Worm (Caenorhabditis elegans) whole organism, L4 larva: Measurements from ENCODE around the gene F58E6.5.

Experiments used
- F10B5.3 ChIP-seq: sonication (generic microtip); optimal IDR thresholded peaks from 2 replicates; lab custom pipeline; 2016; ENCODE audit warnings: mild to moderate bottlenecking, missing genetic modification characterization, missing compliant biosample characterization
- F26F4.8 ChIP-seq: fragments of 200-800 bp; sonication (Bioruptor generic); conservative IDR thresholded peaks from 2 replicates; pipeline ENCODE4 v1.3.6; 2022; ENCODE audit warnings: missing genetic modification characterization, missing compliant biosample characterization
- T20F7.1 ChIP-seq: fragments of 200-800 bp; sonication (Bioruptor generic); optimal IDR thresholded peaks from 2 replicates; lab custom pipeline; 2018; ENCODE audit warnings: mild to moderate bottlenecking, missing genetic modification characterization, missing compliant biosample characterization
- Y75B8A.6 ChIP-seq: fragments of 200-800 bp; sonication (Bioruptor generic); IDR thresholded peaks from 2 replicates; pipeline ENCODE4 v1.3.6; 2022; ENCODE audit warnings: missing genetic modification reagents, missing genetic modification characterization, missing compliant biosample characterization
- ZK337.2 ChIP-seq: fragments of 200-800 bp; sonication (Bioruptor generic); IDR thresholded peaks from 2 replicates; pipeline ENCODE4 v1.3.6; 2022; ENCODE audit warnings: missing genetic modification reagents, missing genetic modification characterization, missing compliant biosample characterization
- aha-1 ChIP-seq: fragments of 150-350 bp; peaks from one replicate; lab custom pipeline; 2014; ENCODE audit warnings: missing biosample characterization, missing genetic modification characterization
- arid-1 ChIP-seq: fragments of 200-800 bp; sonication (Bioruptor generic); conservative IDR thresholded peaks from 2 replicates; pipeline ENCODE4 v1.3.6; 2022; ENCODE audit warnings: missing genetic modification reagents, missing genetic modification characterization, missing compliant biosample characterization
- ctbp-1 ChIP-seq: fragments of 200-800 bp; sonication (Bioruptor generic); IDR thresholded peaks from 2 replicates; pipeline ENCODE4 v1.3.6; 2022; ENCODE audit warnings: missing genetic modification reagents, missing genetic modification characterization, missing compliant biosample characterization
- duxl-1 ChIP-seq: sonication (generic microtip); optimal IDR thresholded peaks from 2 replicates; lab custom pipeline; 2016; ENCODE audit warnings: mild to moderate bottlenecking, missing genetic modification characterization, moderate library complexity, missing compliant biosample characterization; ENCODE audit not compliant: poor library complexity
- dve-1 ChIP-seq: sonication (generic microtip); optimal IDR thresholded peaks from 2 replicates; lab custom pipeline; 2017; ENCODE audit warnings: antibody characterized with exemption, mild to moderate bottlenecking, missing genetic modification characterization, missing compliant biosample characterization; ENCODE audit not compliant: insufficient read depth
- hlh-30 ChIP-seq: sonication (generic microtip); optimal IDR thresholded peaks from 2 replicates; lab custom pipeline; 2017; ENCODE audit warnings: antibody characterized with exemption, mild to moderate bottlenecking, missing genetic modification characterization, missing compliant biosample characterization; ENCODE audit not compliant: insufficient read depth
- lin-13 ChIP-seq: fragments of 150-350 bp; optimal IDR thresholded peaks from 2 replicates; lab custom pipeline; 2014; ENCODE audit warnings: missing biosample characterization, missing genetic modification reagents, missing genetic modification characterization
- lin-15B ChIP-seq: fragments of 150-350 bp; sonication (generic microtip); optimal IDR thresholded peaks from 3 replicates; lab custom pipeline; 2014; ENCODE audit warnings: missing biosample characterization, missing genetic modification characterization
- lin-29 ChIP-seq: fragments of 200-800 bp; sonication (Bioruptor generic); IDR thresholded peaks from 2 replicates; pipeline ENCODE4 v1.3.6; 2022; ENCODE audit warnings: missing genetic modification reagents, missing genetic modification characterization, missing compliant biosample characterization
- mdl-1 ChIP-seq, 2 experiments: fragments of 150-350 bp in 1 of 2; sonication (generic microtip) in 1 of 2; optimal IDR thresholded peaks; 2 replicates each; lab custom pipeline; 2014 to 2017; ENCODE audit warnings: missing biosample characterization in 2 of 2, missing genetic modification characterization in 2 of 2
- mxl-3 ChIP-seq: fragments of 200-800 bp; sonication (Bioruptor generic); optimal IDR thresholded peaks from 2 replicates; lab custom pipeline; 2018; ENCODE audit warnings: mild to moderate bottlenecking, missing genetic modification characterization, missing compliant biosample characterization
- nhr-25 ChIP-seq: sonication (generic microtip); optimal IDR thresholded peaks from 2 replicates; lab custom pipeline; 2017; ENCODE audit warnings: missing genetic modification characterization, mild to moderate bottlenecking, missing compliant biosample characterization, antibody characterized with exemption, moderate library complexity, borderline replicate concordance; ENCODE audit not compliant: insufficient read depth
- nhr-28 ChIP-seq: fragments of 150-350 bp; optimal IDR thresholded peaks from 2 replicates; lab custom pipeline; 2014; ENCODE audit warnings: missing biosample characterization, missing genetic modification characterization
- nhr-6 ChIP-seq: fragments of 150-350 bp; optimal IDR thresholded peaks from 2 replicates; lab custom pipeline; 2014; ENCODE audit warnings: missing biosample characterization, missing genetic modification characterization
- zfp-3 ChIP-seq: fragments of 200-800 bp; sonication (Bioruptor generic); conservative IDR thresholded peaks from 2 replicates; pipeline ENCODE4 v1.3.6; 2022; ENCODE audit warnings: missing genetic modification reagents, missing genetic modification characterization, missing compliant biosample characterization
- ztf-11 ChIP-seq: fragments of 150-350 bp; optimal IDR thresholded peaks from 2 replicates; lab custom pipeline; 2014; ENCODE audit warnings: missing biosample characterization, missing genetic modification characterization

Gene F58E6.5

ce11 chrV:9704399-9704798, 50.0 kb downstream of the F58E6.5 start (continued):
- TF ChIP-seq lin-15B (tag; lab: Kevin White, UChicago) = no peak
- TF ChIP-seq aha-1 (tag; lab: Kevin White, UChicago) = peak; percentile 26
- peak; percentile 11 for TF ChIP-seq dve-1 (tag; lab: Kevin White, UChicago)
- TF ChIP-seq ctbp-1 (GFP tag; lab: Robert Waterston, UW) = no peak
- no peak for TF ChIP-seq nhr-25 (tag; lab: Kevin White, UChicago)
- TF ChIP-seq nhr-6 (tag; lab: Kevin White, UChicago) = peak; percentile 12
- TF ChIP-seq lin-29 (GFP tag; lab: Robert Waterston, UW) = no peak
- no peak for TF ChIP-seq T20F7.1 (GFP tag; lab: Kevin White, UChicago)
- peak; percentile 42 to 53 for TF ChIP-seq mdl-1 (tag; optimal IDR thresholded peaks at IDR 0.05; lab: Kevin White, UChicago)
- TF ChIP-seq mxl-3 (GFP tag; lab: Kevin White, UChicago) = peak; percentile 7
- TF ChIP-seq hlh-30 (tag; lab: Kevin White, UChicago) = peak; percentile 85

ce11 chrV:9703549-9703948, 50.8 kb downstream of the F58E6.5 start:
- TF ChIP-seq F10B5.3 (no peak), duxl-1 (tag; lab: Kevin White, UChicago) (no peak), lin-13 (no peak), ZK337.2 (GFP tag; lab: Robert Waterston, UW) (no peak), arid-1 (GFP tag; lab: Robert Waterston, UW) (no peak), ztf-11 (tag; lab: Kevin White, UChicago) (no peak), Y75B8A.6 (GFP tag; lab: Robert Waterston, UW) (no peak), F26F4.8 (GFP tag; lab: Robert Waterston, UW) (no peak), zfp-3 (GFP tag; lab: Robert Waterston, UW) (no peak), nhr-28 (no peak)
